Worm (Caenorhabditis elegans) whole organism, midembryonic: Measurements from ENCODE around the gene gcc-2.

Experiments
- T22C8.4 ChIP-seq: fragments of 200-800 bp; sonication (Bioruptor generic); IDR thresholded peaks from 2 replicates; pipeline ENCODE4 v1.3.6; 2022; ENCODE audit warnings: missing genetic modification characterization, missing compliant biosample characterization
- cog-1 ChIP-seq: sonication (generic microtip); optimal IDR thresholded peaks from 2 replicates; lab custom pipeline; 2016; ENCODE audit warnings: missing genetic modification characterization, missing compliant biosample characterization
- flt-1 ChIP-seq: fragments of 200-800 bp; sonication (Bioruptor generic); IDR thresholded peaks from 2 replicates; pipeline ENCODE4 v1.3.6; 2022; ENCODE audit warnings: missing genetic modification characterization, missing compliant biosample characterization
- klf-2 ChIP-seq: fragments of 200-800 bp; sonication (Bioruptor generic); conservative IDR thresholded peaks from 2 replicates; pipeline ENCODE4 v1.3.6; 2022; ENCODE audit warnings: missing genetic modification reagents, missing genetic modification characterization, missing compliant biosample characterization
- med-1 ChIP-seq: sonication (generic microtip); optimal IDR thresholded peaks from 2 replicates; lab custom pipeline; 2017; ENCODE audit warnings: missing genetic modification characterization, mild to moderate bottlenecking, missing compliant biosample characterization, antibody characterized with exemption, missing genetic modification reagents; ENCODE audit not compliant: insufficient read depth
- ref-1 ChIP-seq: fragments of 200-800 bp; sonication (Bioruptor generic); conservative IDR thresholded peaks from 2 replicates; pipeline ENCODE4 v1.3.6; 2022; ENCODE audit warnings: missing genetic modification reagents, missing genetic modification characterization, missing compliant biosample characterization
- tab-1 ChIP-seq: fragments of 200-800 bp; sonication (Bioruptor generic); IDR thresholded peaks from 2 replicates; pipeline ENCODE4 v1.3.6; 2022; ENCODE audit warnings: missing genetic modification characterization, missing compliant biosample characterization
- ztf-23 ChIP-seq: fragments of 200-800 bp; sonication (Bioruptor generic); IDR thresholded peaks from 2 replicates; pipeline ENCODE4 v1.3.6; 2022; ENCODE audit warnings: missing genetic modification reagents, missing genetic modification characterization, missing compliant biosample characterization
- ztf-29 ChIP-seq: fragments of 200-800 bp; sonication (Bioruptor generic); IDR thresholded peaks from 2 replicates; pipeline ENCODE4 v1.3.6; 2022; ENCODE audit warnings: missing genetic modification reagents, missing genetic modification characterization, missing compliant biosample characterization

gcc-2 gene

DNA sequence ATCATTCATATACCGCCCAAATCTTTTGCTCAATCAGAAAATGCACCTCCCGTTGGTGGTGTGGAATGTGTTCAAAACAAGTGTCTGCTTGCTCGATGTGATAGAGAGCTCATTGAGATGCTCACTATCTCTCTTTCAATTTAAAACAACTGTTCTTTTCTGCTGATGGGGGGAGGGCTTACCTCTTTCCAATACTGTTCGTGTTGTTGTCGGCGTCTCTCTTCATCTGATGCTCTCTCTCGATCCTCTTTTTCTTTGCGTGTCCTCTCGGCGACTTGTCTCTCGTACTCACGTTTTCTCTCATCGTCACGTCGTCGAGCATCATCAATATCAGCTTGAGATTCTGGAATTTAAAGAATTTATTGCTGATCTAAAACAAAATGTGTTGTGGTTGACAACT, 20.0 kb downstream of the gcc-2 start:
- TF ChIP-seq ztf-23 (GFP tag; lab: Robert Waterston, UW) (no peak), tab-1 (GFP tag; lab: Robert Waterston, UW) (no peak), cog-1 (tag; lab: Kevin White, UChicago) (no peak), flt-1 (no peak), T22C8.4 (GFP tag; lab: Robert Waterston, UW) (no peak), ztf-29 (GFP tag; lab: Robert Waterston, UW) (0 out of 2 replicates have a peak, but pooled peaks have one; percentile 38), klf-2 (GFP tag; lab: Robert Waterston, UW) (no peak), med-1 (no peak), ref-1 (GFP tag; lab: Robert Waterston, UW) (no peak)

DNA sequence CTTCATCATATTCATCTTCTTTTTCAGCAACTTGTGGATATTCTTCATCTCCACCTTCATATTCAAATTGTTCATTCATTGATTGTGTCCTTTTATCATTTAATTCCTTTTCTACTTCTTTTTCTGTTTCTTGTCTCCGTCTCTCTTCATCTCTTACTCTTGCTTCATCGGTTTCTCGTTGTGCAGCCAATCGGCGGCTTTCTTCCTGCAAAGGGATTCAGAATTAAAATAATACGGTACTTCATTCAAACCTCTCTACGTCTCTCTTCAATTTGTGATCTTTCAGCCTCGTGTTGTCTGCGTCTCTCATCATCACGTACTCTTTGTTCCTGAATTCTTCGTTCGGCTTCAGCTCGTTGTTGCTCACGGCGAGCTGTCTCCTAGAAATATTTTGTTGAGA, 21.3 kb downstream of the gcc-2 start:
- TF ChIP-seq tab-1 (GFP tag; lab: Robert Waterston, UW): no peak
- no peak for TF ChIP-seq ztf-23 (GFP tag; lab: Robert Waterston, UW)
- no peak for TF ChIP-seq ztf-29 (GFP tag; lab: Robert Waterston, UW)
- TF ChIP-seq flt-1: no peak
- no peak for TF ChIP-seq med-1
- TF ChIP-seq T22C8.4 (GFP tag; lab: Robert Waterston, UW): no peak
- TF ChIP-seq klf-2 (GFP tag; lab: Robert Waterston, UW): no peak
- TF ChIP-seq ref-1 (GFP tag; lab: Robert Waterston, UW): no peak

DNA sequence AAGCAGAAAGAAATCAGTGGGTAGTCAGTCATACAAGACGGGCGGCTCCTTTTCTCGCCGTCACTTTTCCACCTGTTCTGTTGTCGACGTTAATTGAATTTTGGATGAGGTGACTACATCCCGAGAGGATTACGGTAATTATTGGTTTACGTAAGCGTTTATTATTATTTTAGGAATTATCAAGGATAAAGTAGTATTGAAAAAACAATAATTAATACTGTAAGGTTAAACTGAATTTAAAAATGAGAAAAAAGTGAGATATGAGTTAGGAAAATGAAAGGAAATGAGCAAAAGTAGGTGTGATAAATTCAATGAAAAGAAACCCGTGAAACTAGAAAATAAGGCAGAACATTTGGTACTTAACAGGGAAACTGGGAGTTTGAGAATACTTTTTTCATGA, 23.0 kb downstream of the gcc-2 start, which contains the start of gene hlh-4:
hlh-4 (minus strand) TSS at position 101 of the 400 bp plus-strand sequence.
- TF ChIP-seq ref-1 (GFP tag; lab: Robert Waterston, UW) (no peak), ztf-29 (GFP tag; lab: Robert Waterston, UW) (no peak), cog-1 (tag; lab: Kevin White, UChicago) (no peak), ztf-23 (GFP tag; lab: Robert Waterston, UW) (no peak), med-1 (no peak), tab-1 (GFP tag; lab: Robert Waterston, UW) (no peak), T22C8.4 (GFP tag; lab: Robert Waterston, UW) (no peak), klf-2 (GFP tag; lab: Robert Waterston, UW) (no peak), flt-1 (no peak)

DNA sequence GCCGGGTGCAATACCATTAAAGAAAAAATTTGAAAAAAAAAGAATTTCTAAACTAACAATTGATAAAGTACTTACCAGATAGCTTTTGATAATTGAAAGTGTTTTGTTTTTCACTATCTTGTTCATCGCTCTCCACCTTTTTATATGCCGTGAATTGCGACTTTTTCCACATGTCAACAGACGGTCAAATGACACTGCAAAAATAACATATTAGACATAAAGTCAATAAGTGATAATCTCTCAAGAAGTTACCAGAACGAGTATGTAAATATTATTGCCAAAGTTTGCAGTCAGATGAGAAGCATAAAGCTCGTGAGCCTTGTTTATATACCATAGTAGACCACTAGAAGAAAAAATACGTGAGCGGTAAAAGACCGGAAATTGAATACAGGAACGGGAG, 26.1 kb downstream of the gcc-2 start, which contains the start of gene dao-6:
dao-6 (minus strand) TSS at position 345 of the 400 bp plus-strand sequence.
- no peak for TF ChIP-seq cog-1 (tag; lab: Kevin White, UChicago)
- TF ChIP-seq flt-1: no peak
- no peak for TF ChIP-seq klf-2 (GFP tag; lab: Robert Waterston, UW)
- no peak for TF ChIP-seq T22C8.4 (GFP tag; lab: Robert Waterston, UW)
- TF ChIP-seq tab-1 (GFP tag; lab: Robert Waterston, UW): no peak
- no peak for TF ChIP-seq ref-1 (GFP tag; lab: Robert Waterston, UW)
- TF ChIP-seq med-1: no peak
- no peak for TF ChIP-seq ztf-23 (GFP tag; lab: Robert Waterston, UW)
- TF ChIP-seq ztf-29 (GFP tag; lab: Robert Waterston, UW): no peak

DNA sequence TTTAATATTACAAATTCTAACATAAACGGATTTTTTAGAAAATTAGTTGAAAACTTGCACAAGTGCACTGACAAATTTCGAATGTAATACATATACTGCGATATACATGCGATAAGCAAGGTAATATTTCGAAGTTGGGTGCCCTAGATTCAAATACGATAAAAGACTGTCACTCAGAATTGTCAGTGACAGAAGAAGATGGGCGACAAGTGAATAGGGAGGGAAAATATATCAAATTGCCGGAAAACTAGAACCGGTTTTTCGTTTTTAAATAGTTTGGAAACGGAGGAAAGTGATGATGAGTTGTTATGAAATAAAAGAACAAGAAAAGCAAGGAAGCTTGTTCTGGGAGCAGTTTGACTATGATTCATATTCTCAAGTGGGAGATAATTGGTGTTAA, 27.9 kb downstream of the gcc-2 start:
- no peak for TF ChIP-seq ztf-29 (GFP tag; lab: Robert Waterston, UW)
- no peak for TF ChIP-seq tab-1 (GFP tag; lab: Robert Waterston, UW)
- no peak for TF ChIP-seq T22C8.4 (GFP tag; lab: Robert Waterston, UW)
- TF ChIP-seq ref-1 (GFP tag; lab: Robert Waterston, UW): no peak
- no peak for TF ChIP-seq flt-1
- TF ChIP-seq ztf-23 (GFP tag; lab: Robert Waterston, UW): no peak
- TF ChIP-seq cog-1 (tag; lab: Kevin White, UChicago): no peak
- TF ChIP-seq klf-2 (GFP tag; lab: Robert Waterston, UW): no peak
- TF ChIP-seq med-1: no peak

DNA sequence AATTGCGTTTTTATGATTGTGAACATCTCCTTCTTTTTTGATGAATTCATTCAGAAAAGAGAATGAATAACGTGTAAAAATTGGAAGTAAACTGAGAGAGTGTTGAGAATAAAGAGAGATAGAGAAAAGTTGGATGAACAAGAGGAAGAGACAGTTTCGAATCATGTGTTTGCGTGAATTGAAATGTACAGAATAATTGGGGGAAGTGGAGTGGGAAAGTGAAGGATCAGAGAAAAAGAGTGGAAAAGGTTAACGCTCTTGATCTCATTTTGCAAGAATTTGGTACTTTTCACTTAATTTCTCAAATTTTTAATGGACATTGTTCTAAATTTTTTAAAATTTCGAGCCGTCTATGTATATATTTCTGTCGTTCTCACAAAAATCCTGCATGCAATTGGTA, 28.6 kb downstream of the gcc-2 start:
- TF ChIP-seq med-1 (no peak), ztf-23 (GFP tag; lab: Robert Waterston, UW) (no peak), T22C8.4 (GFP tag; lab: Robert Waterston, UW) (no peak), flt-1 (no peak), cog-1 (tag; lab: Kevin White, UChicago) (no peak), tab-1 (GFP tag; lab: Robert Waterston, UW) (no peak), ref-1 (GFP tag; lab: Robert Waterston, UW) (no peak), ztf-29 (GFP tag; lab: Robert Waterston, UW) (no peak), klf-2 (GFP tag; lab: Robert Waterston, UW) (no peak)

DNA sequence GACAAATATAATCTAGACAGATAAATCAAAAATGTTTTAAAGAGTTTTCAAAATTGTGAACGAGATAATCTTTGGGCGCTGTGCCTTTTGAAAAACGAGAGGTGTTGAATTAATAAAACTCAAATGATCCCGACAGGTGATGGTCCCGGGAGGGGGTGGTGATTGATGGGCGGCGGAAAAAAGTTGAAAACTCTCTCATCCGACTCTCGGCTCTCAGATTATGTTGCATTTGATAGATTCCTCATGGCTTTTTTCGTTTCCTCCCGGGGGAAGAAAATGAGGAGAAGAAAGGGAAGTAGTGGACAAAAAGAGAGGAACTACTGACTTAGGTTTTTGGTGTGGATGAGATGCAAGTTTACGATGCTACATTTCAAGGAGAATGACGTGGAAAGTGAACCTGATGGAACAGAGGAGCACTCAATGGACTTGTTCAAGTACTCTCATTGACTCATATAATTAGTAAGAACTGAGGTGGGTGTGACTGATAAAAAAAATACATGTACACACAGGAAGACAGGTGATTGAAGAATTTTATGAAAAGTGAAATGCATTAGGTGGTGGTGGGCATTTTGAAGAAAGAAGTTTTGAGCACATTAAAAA, 30.5 kb downstream of the gcc-2 start:
- no peak for TF ChIP-seq flt-1
- no peak for TF ChIP-seq ref-1 (GFP tag; lab: Robert Waterston, UW)
- TF ChIP-seq T22C8.4 (GFP tag; lab: Robert Waterston, UW): no peak
- TF ChIP-seq med-1: no peak
- no peak for TF ChIP-seq ztf-23 (GFP tag; lab: Robert Waterston, UW)
- TF ChIP-seq klf-2 (GFP tag; lab: Robert Waterston, UW): no peak
- TF ChIP-seq ztf-29 (GFP tag; lab: Robert Waterston, UW): no peak
- no peak for TF ChIP-seq cog-1 (tag; lab: Kevin White, UChicago)
- TF ChIP-seq tab-1 (GFP tag; lab: Robert Waterston, UW): no peak

DNA sequence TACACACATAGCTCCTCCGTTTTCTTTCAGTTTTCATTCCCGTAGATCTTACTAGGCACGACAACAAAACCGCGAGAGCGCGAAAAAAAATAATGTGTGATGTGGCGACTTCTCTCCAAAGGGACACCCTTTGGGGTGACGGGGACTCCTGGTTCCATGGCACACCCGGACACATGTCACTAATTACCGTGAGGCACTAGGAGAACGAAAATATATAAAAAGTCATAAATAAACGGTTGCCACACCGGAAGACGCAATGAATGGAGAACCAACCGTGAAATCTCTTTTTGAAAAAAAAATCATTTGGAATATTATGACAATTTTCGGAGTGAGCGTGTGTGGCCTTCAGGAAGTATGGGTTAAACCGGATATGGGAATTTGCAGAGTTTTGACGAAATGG, 31.5 kb downstream of the gcc-2 start:
- TF ChIP-seq ztf-23 (GFP tag; lab: Robert Waterston, UW) (no peak), klf-2 (GFP tag; lab: Robert Waterston, UW) (no peak), T22C8.4 (GFP tag; lab: Robert Waterston, UW) (no peak), cog-1 (tag; lab: Kevin White, UChicago) (no peak), ztf-29 (GFP tag; lab: Robert Waterston, UW) (no peak), med-1 (no peak), flt-1 (no peak)

DNA sequence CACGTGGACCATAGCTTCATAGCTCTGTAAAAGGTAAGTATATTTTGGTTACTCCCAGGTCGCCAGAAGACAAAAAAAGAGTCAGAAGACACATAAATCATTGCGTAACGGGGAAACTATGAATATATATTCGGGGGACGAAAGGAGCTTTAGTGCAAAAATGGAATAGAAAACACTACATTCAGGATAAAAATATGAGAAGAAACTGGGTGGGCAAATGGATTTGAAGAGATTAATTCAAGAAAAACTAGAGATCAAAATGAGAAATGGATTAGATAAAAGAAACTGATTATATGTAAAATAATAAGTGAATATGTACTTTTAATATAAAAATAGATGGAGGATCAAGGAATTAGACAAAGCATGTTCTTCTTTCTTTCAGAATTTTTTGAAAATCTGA, 34.5 kb downstream of the gcc-2 start, which contains the start of gene C07A9.12:
C07A9.12 (minus strand) TSS at position 101 of the 400 bp plus-strand sequence.
- TF ChIP-seq cog-1 (tag; lab: Kevin White, UChicago): no peak
- no peak for TF ChIP-seq med-1
- no peak for TF ChIP-seq flt-1
- TF ChIP-seq ztf-23 (GFP tag; lab: Robert Waterston, UW): no peak
